Fruit fly (Drosophila melanogaster) whole organism, embryonic: Measurements from ENCODE around the gene Nrx-IV.

ENCODE experiments used
- Atf-2 ChIP-seq: fragments of 200-800 bp; sonication (Bioruptor generic); optimal IDR thresholded peaks from 2 replicates; lab custom pipeline; 2016; ENCODE audit warnings: missing biosample characterization, missing genetic modification characterization
- Atf6 ChIP-seq: fragments of 200-800 bp; sonication (Bioruptor generic); IDR thresholded peaks from 2 replicates; pipeline ENCODE4 v1.3.6; 2022; ENCODE audit warnings: missing biosample characterization, missing genetic modification characterization
- Awh ChIP-seq: fragments of 200-800 bp; sonication (Bioruptor generic); IDR thresholded peaks from 2 replicates; pipeline ENCODE4, ENCODE4 v1.3.6; 2022; ENCODE audit warnings: missing biosample characterization, missing genetic modification characterization
- BtbVII ChIP-seq: fragments of 200-800 bp; sonication (Bioruptor generic); optimal IDR thresholded peaks from 3 replicates; lab custom pipeline; 2017; ENCODE audit warnings: missing biosample characterization, mild to moderate bottlenecking, missing genetic modification characterization
- CG11093 ChIP-seq: fragments of 200-800 bp; sonication (Bioruptor generic); IDR thresholded peaks from 3 replicates; pipeline ENCODE4 v1.3.6; 2022; ENCODE audit warnings: missing biosample characterization, missing genetic modification characterization
- CG11560 ChIP-seq: fragments of 200-800 bp; sonication (Bioruptor generic); IDR thresholded peaks from 3 replicates; pipeline ENCODE4 v1.3.6; 2022; ENCODE audit warnings: missing biosample characterization, missing genetic modification characterization
- CG11723 ChIP-seq: fragments of 200-800 bp; sonication (Bioruptor generic); optimal IDR thresholded peaks from 2 replicates; lab custom pipeline; 2017; ENCODE audit warnings: missing biosample characterization, mild to moderate bottlenecking, missing genetic modification characterization
- CG14860 ChIP-seq: fragments of 200-800 bp; sonication (Bioruptor generic); IDR thresholded peaks from 3 replicates; pipeline ENCODE4 v1.3.6; 2022; ENCODE audit warnings: missing biosample characterization, missing genetic modification characterization; ENCODE audit not compliant: partially characterized antibody
- CG15479 ChIP-seq: fragments of 200-800 bp; sonication (Bioruptor generic); optimal IDR thresholded peaks from 3 replicates; lab custom pipeline; 2019; ENCODE audit warnings: missing biosample characterization, mild to moderate bottlenecking, missing genetic modification characterization, moderate library complexity
- CG15696 ChIP-seq: fragments of 200-800 bp; sonication (Bioruptor generic); optimal IDR thresholded peaks from 2 replicates; lab custom pipeline; 2019; ENCODE audit warnings: missing biosample characterization, mild to moderate bottlenecking, missing genetic modification characterization, moderate library complexity
- CG1603 ChIP-seq: fragments of 200-800 bp; sonication (Bioruptor generic); optimal IDR thresholded peaks from 2 replicates; lab custom pipeline; 2019; ENCODE audit warnings: missing biosample characterization, mild to moderate bottlenecking, missing genetic modification characterization, moderate library complexity
- CG17612 ChIP-seq: fragments of 200-800 bp; sonication (Bioruptor generic); IDR thresholded peaks from 2 replicates; pipeline ENCODE4 v1.3.6; 2022; ENCODE audit warnings: missing biosample characterization, missing genetic modification characterization
- CG17802 ChIP-seq: fragments of 200-800 bp; sonication (Bioruptor generic); optimal IDR thresholded peaks from 2 replicates; lab custom pipeline; 2018; ENCODE audit warnings: missing biosample characterization, mild to moderate bottlenecking, missing genetic modification characterization, moderate library complexity
- CG2199 ChIP-seq: fragments of 200-800 bp; sonication (Bioruptor generic); IDR thresholded peaks from 3 replicates; pipeline ENCODE4 v1.3.6; 2022; ENCODE audit warnings: missing biosample characterization, missing genetic modification characterization
- CG2202 ChIP-seq: fragments of 200-800 bp; sonication (Bioruptor generic); optimal IDR thresholded peaks from 2 replicates; lab custom pipeline; 2018; ENCODE audit warnings: missing biosample characterization, mild to moderate bottlenecking, missing genetic modification characterization
- CG32532 ChIP-seq: fragments of 200-800 bp; sonication (Bioruptor generic); IDR thresholded peaks from 2 replicates; pipeline ENCODE4 v1.3.6; 2022; ENCODE audit warnings: missing biosample characterization, missing genetic modification characterization
- CG33557 ChIP-seq: fragments of 200-800 bp; sonication (Bioruptor generic); optimal IDR thresholded peaks from 2 replicates; lab custom pipeline; 2019; ENCODE audit warnings: missing biosample characterization, mild to moderate bottlenecking, missing genetic modification characterization, moderate library complexity
- CG4424 ChIP-seq: fragments of 200-800 bp; sonication (Bioruptor generic); optimal IDR thresholded peaks from 3 replicates; lab custom pipeline; 2016; ENCODE audit warnings: missing biosample characterization, missing genetic modification characterization
- CG4707 ChIP-seq: fragments of 200-800 bp; sonication (Bioruptor generic); optimal IDR thresholded peaks from 2 replicates; lab custom pipeline; 2018; ENCODE audit warnings: missing biosample characterization, mild to moderate bottlenecking, missing genetic modification characterization, moderate library complexity
- CG9609 ChIP-seq: fragments of 200-800 bp; sonication (Bioruptor generic); optimal IDR thresholded peaks from 3 replicates; lab custom pipeline; 2016; ENCODE audit warnings: missing biosample characterization, missing genetic modification characterization
- CG9876 ChIP-seq: fragments of 200-800 bp; sonication (Bioruptor generic); optimal IDR thresholded peaks from 2 replicates; lab custom pipeline; 2016; ENCODE audit warnings: missing biosample characterization, missing genetic modification characterization
- CkIIα-i1 ChIP-seq: fragments of 200-800 bp; sonication (Bioruptor generic); IDR thresholded peaks from 2 replicates; pipeline ENCODE4 v1.3.6; 2022; ENCODE audit warnings: missing biosample characterization, missing genetic modification characterization
- Ets97D ChIP-seq: fragments of 200-800 bp; sonication (Bioruptor generic); optimal IDR thresholded peaks from 3 replicates; lab custom pipeline; 2016; ENCODE audit warnings: missing biosample characterization, missing genetic modification characterization
- Gug ChIP-seq: fragments of 200-800 bp; sonication (Bioruptor generic); IDR thresholded peaks from 4 replicates; pipeline ENCODE4 v1.3.6; 2022; ENCODE audit warnings: missing biosample characterization, missing genetic modification characterization
- HHEX ChIP-seq: fragments of 200-800 bp; sonication (Bioruptor generic); optimal IDR thresholded peaks from 3 replicates; lab custom pipeline; 2017; ENCODE audit warnings: missing biosample characterization, mild to moderate bottlenecking, missing genetic modification characterization, missing genetic modification reagents
- Myb ChIP-seq: fragments of 200-800 bp; sonication (Bioruptor generic); optimal IDR thresholded peaks from 2 replicates; lab custom pipeline; 2016; ENCODE audit warnings: missing biosample characterization, missing genetic modification characterization
- NFAT ChIP-seq: fragments of 200-800 bp; sonication (Bioruptor generic); IDR thresholded peaks from 2 replicates; pipeline ENCODE4 v1.3.6; 2022; ENCODE audit warnings: missing biosample characterization, missing genetic modification characterization
- Rfx ChIP-seq: fragments of 200-800 bp; sonication (Bioruptor generic); IDR thresholded peaks from 2 replicates; pipeline ENCODE4 v1.3.6; 2022; ENCODE audit warnings: missing biosample characterization, missing genetic modification characterization
- Sin3A ChIP-seq: fragments of >200 bp; optimal IDR thresholded peaks from 2 replicates; lab custom pipeline; 2018
- Sry-β ChIP-seq: fragments of 200-800 bp; sonication (Bioruptor generic); optimal IDR thresholded peaks from 2 replicates; lab custom pipeline; 2018; ENCODE audit warnings: missing biosample characterization, mild to moderate bottlenecking, missing genetic modification characterization, moderate library complexity
- Ssrp ChIP-seq: fragments of 200-800 bp; sonication (Bioruptor generic); optimal IDR thresholded peaks from 2 replicates; lab custom pipeline; 2018; ENCODE audit warnings: missing biosample characterization, mild to moderate bottlenecking, missing genetic modification characterization, moderate library complexity
- TFAM ChIP-seq: fragments of 200-800 bp; sonication (Bioruptor generic); optimal IDR thresholded peaks from 2 replicates; lab custom pipeline; 2017; ENCODE audit warnings: missing biosample characterization, missing genetic modification characterization, inconsistent platforms
- ab ChIP-seq: fragments of 200-800 bp; sonication (Bioruptor generic); optimal IDR thresholded peaks from 2 replicates; lab custom pipeline; 2016; ENCODE audit warnings: missing biosample characterization, missing genetic modification characterization
- chif ChIP-seq, 2 experiments: fragments of 200-800 bp; sonication (Bioruptor generic); optimal IDR thresholded peaks; 3 replicates each; lab custom pipeline; 2016; ENCODE audit warnings: missing biosample characterization in 2 of 2, missing genetic modification characterization in 2 of 2
- chm ChIP-seq: fragments of 200-800 bp; sonication (Bioruptor generic); IDR thresholded peaks from 2 replicates; pipeline ENCODE4 v1.3.6; 2022; ENCODE audit warnings: missing biosample characterization, missing genetic modification characterization
- ci ChIP-seq: fragments of 200-800 bp; sonication (Bioruptor generic); IDR thresholded peaks from 3 replicates; pipeline ENCODE4 v1.3.6; 2022; ENCODE audit warnings: missing biosample characterization, missing genetic modification characterization
- crol ChIP-seq: fragments of 200-800 bp; sonication (Bioruptor generic); IDR thresholded peaks from 2 replicates; pipeline ENCODE4 v1.3.6; 2022; ENCODE audit warnings: missing biosample characterization, missing genetic modification characterization
- dm ChIP-seq: fragments of 200-800 bp; sonication (Bioruptor generic); optimal IDR thresholded peaks from 3 replicates; lab custom pipeline; 2016; ENCODE audit warnings: missing biosample characterization, missing genetic modification characterization
- fd64A ChIP-seq: fragments of 200-800 bp; sonication (Bioruptor generic); optimal IDR thresholded peaks from 3 replicates; lab custom pipeline; 2018; ENCODE audit warnings: missing biosample characterization, mild to moderate bottlenecking, missing genetic modification characterization
- gt ChIP-seq: fragments of 200-800 bp; sonication (Bioruptor generic); IDR thresholded peaks from 2 replicates; pipeline ENCODE4 v1.3.6; 2022; ENCODE audit warnings: missing biosample characterization, missing genetic modification characterization
- her ChIP-seq: fragments of 200-800 bp; sonication (Bioruptor generic); optimal IDR thresholded peaks from 2 replicates; lab custom pipeline; 2016; ENCODE audit warnings: missing biosample characterization, missing genetic modification characterization
- kay ChIP-seq: fragments of 200-800 bp; sonication (Bioruptor generic); optimal IDR thresholded peaks from 2 replicates; lab custom pipeline; 2016; ENCODE audit warnings: missing biosample characterization, missing genetic modification characterization
- klu ChIP-seq: fragments of 200-800 bp; sonication (Bioruptor generic); IDR thresholded peaks from 2 replicates; pipeline ENCODE4 v1.3.6; 2022; ENCODE audit warnings: missing biosample characterization, missing genetic modification characterization
- p53 ChIP-seq: fragments of 200-800 bp; sonication (Bioruptor generic); optimal IDR thresholded peaks from 2 replicates; lab custom pipeline; 2016; ENCODE audit warnings: missing biosample characterization, missing genetic modification characterization
- pb ChIP-seq: fragments of 200-800 bp; sonication (Bioruptor generic); optimal IDR thresholded peaks from 3 replicates; lab custom pipeline; 2016; ENCODE audit warnings: missing biosample characterization, missing genetic modification characterization
- rib ChIP-seq: fragments of 200-800 bp; sonication (Bioruptor generic); IDR thresholded peaks from 2 replicates; pipeline ENCODE4 v1.3.6; 2022; ENCODE audit warnings: missing biosample characterization, missing genetic modification characterization
- scrt ChIP-seq: fragments of 200-800 bp; sonication (Bioruptor generic); optimal IDR thresholded peaks from 2 replicates; lab custom pipeline; 2018; ENCODE audit warnings: missing biosample characterization, mild to moderate bottlenecking, missing genetic modification characterization, moderate library complexity
- sisA ChIP-seq: fragments of 200-800 bp; sonication (Bioruptor generic); IDR thresholded peaks from 2 replicates; pipeline ENCODE4 v1.3.6; 2022; ENCODE audit warnings: missing biosample characterization, missing genetic modification characterization
- tap ChIP-seq: fragments of 200-800 bp; optimal IDR thresholded peaks from 3 replicates; lab custom pipeline; 2019; ENCODE audit warnings: missing biosample characterization, mild to moderate bottlenecking, missing genetic modification characterization, moderate library complexity
- tin ChIP-seq: fragments of 200-800 bp; sonication (Bioruptor generic); optimal IDR thresholded peaks from 3 replicates; lab custom pipeline; 2016; ENCODE audit warnings: missing biosample characterization, missing genetic modification characterization
- trem ChIP-seq: fragments of 200-800 bp; optimal IDR thresholded peaks from 3 replicates; lab custom pipeline; 2019; ENCODE audit warnings: missing biosample characterization, mild to moderate bottlenecking, missing genetic modification characterization, moderate library complexity
- vvl ChIP-seq: fragments of 200-800 bp; sonication (Bioruptor generic); IDR thresholded peaks from 2 replicates; pipeline ENCODE4 v1.3.6; 2022; ENCODE audit warnings: missing biosample characterization, missing genetic modification characterization

Gene Nrx-IV

DNA sequence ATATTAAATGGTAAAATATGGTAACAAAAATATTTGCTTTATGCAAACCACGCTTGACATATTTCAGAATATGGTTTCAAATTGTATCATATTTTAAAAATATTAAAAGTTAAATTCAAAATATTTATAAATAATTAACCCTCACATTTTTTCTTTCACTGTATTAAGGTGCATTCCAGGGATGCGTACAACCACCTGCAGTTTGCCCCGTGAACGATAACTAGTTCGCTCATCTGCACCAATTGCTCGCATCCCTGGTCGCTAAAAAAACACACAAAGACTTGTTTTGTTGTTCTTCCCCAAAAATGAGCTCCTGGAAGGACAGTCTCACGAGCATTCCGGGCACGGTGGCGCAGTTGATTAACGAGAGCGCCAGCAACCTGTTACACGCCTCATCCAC, 14.4 kb upstream of the Nrx-IV start, which contains the start of gene DEF8 (continued):
- peak; percentile 85 for TF ChIP-seq CG32532 (GFP tag; lab: Robert Waterston, UW)
- TF ChIP-seq CG11093: peak; percentile 30; the same call in 1 of the 3 replicates
- no peak for TF ChIP-seq CG2199 (GFP tag; lab: Robert Waterston, UW)
- peak; percentile 85 for TF ChIP-seq CG15696
- TF ChIP-seq chm (GFP tag; lab: Robert Waterston, UW): peak; percentile 77
- TF ChIP-seq rib (GFP tag; lab: Robert Waterston, UW): peak; percentile 41; the same call in 1 of the 2 replicates
- TF ChIP-seq HHEX (GFP tag; lab: Kevin White, UChicago): peak; percentile 79
- no peak for TF ChIP-seq CG15479
- TF ChIP-seq scrt (GFP tag; lab: Kevin White, UChicago): peak; percentile 83
- peak; percentile 60 for TF ChIP-seq Sin3A
- TF ChIP-seq CG4707 (GFP tag; lab: Kevin White, UChicago): peak; percentile 63
- peak; percentile 29 for TF ChIP-seq her (GFP tag; lab: Kevin White, UChicago)
- peak; percentile 78 for TF ChIP-seq sisA
- peak; percentile 81 for TF ChIP-seq CG4424
- TF ChIP-seq crol (GFP tag; lab: Robert Waterston, UW): no peak
- no peak for TF ChIP-seq pb (GFP tag; lab: Kevin White, UChicago)
- 0 out of 2 replicates have a peak, but pooled peaks have one; percentile 29 for TF ChIP-seq CG17612
- peak; percentile 60; the same call in 1 of the 3 replicates for TF ChIP-seq CG11560 (tag; lab: Robert Waterston, UW)
- TF ChIP-seq Atf-2: peak; percentile 13
- TF ChIP-seq chif (GFP tag; optimal IDR thresholded peaks at IDR 0.05; lab: Kevin White, UChicago): peak; percentile 27 to 66
- no peak for TF ChIP-seq CG17802 (tag; lab: Kevin White, UChicago)
- no peak for TF ChIP-seq ab (GFP tag; lab: Kevin White, UChicago)
- TF ChIP-seq CG9876 (GFP tag; lab: Kevin White, UChicago): no peak
- peak; percentile 71 for TF ChIP-seq NFAT (GFP tag; lab: Robert Waterston, UW)
- TF ChIP-seq Sry-β: peak; percentile 42
- TF ChIP-seq Awh (GFP tag; lab: Robert Waterston, UW): peak; percentile 90
- peak; percentile 74 for TF ChIP-seq kay (GFP tag; lab: Kevin White, UChicago)
- TF ChIP-seq CG33557 (GFP tag; lab: Kevin White, UChicago): peak; percentile 78
- peak; percentile 85 for TF ChIP-seq tin (GFP tag; lab: Kevin White, UChicago)
- no peak for TF ChIP-seq p53 (GFP tag; lab: Kevin White, UChicago)
- peak; percentile 84 for TF ChIP-seq trem (tag; lab: Kevin White, UChicago)
- TF ChIP-seq klu: peak; percentile 29; the same call in 1 of the 2 replicates
- TF ChIP-seq ci (GFP tag; lab: Robert Waterston, UW): peak; percentile 89
- TF ChIP-seq CG9609: peak; percentile 19
- peak; percentile 88 for TF ChIP-seq Rfx (GFP tag; lab: Robert Waterston, UW)
- no peak for TF ChIP-seq TFAM
- peak; percentile 95 for TF ChIP-seq vvl
- TF ChIP-seq CkIIα-i1: no peak
- peak; percentile 75 for TF ChIP-seq CG2202 (tag; lab: Kevin White, UChicago)
- peak; percentile 63 for TF ChIP-seq dm (GFP tag; lab: Kevin White, UChicago)
- peak; percentile 4 for TF ChIP-seq Myb
- TF ChIP-seq BtbVII (GFP tag; lab: Kevin White, UChicago): peak; percentile 61
- no peak for TF ChIP-seq Ets97D (GFP tag; lab: Kevin White, UChicago)
- TF ChIP-seq CG14860 (GFP tag; lab: Robert Waterston, UW): no peak; the same call in 2 of the 3 replicates
- TF ChIP-seq tap (tag; lab: Kevin White, UChicago): peak; percentile 90
- 0 out of 2 replicates have a peak, but pooled peaks have one; percentile 22 for TF ChIP-seq gt (GFP tag; lab: Robert Waterston, UW)
- peak; percentile 48; the same call in 1 of the 4 replicates for TF ChIP-seq Gug (GFP tag; lab: Robert Waterston, UW)
- peak; percentile 87 for TF ChIP-seq Ssrp (tag; lab: Kevin White, UChicago)
- peak; percentile 86 for TF ChIP-seq Atf6 (GFP tag; lab: Robert Waterston, UW)
- TF ChIP-seq CG11723 (GFP tag; lab: Kevin White, UChicago): peak; percentile 68
- peak; percentile 71 for TF ChIP-seq CG1603 (tag; lab: Kevin White, UChicago)
- TF ChIP-seq fd64A (GFP tag; lab: Kevin White, UChicago): no peak
